Worm (Caenorhabditis elegans): Measurements from ENCODE around the gene cfz-2.

The cfz-2 gene

DNA sequence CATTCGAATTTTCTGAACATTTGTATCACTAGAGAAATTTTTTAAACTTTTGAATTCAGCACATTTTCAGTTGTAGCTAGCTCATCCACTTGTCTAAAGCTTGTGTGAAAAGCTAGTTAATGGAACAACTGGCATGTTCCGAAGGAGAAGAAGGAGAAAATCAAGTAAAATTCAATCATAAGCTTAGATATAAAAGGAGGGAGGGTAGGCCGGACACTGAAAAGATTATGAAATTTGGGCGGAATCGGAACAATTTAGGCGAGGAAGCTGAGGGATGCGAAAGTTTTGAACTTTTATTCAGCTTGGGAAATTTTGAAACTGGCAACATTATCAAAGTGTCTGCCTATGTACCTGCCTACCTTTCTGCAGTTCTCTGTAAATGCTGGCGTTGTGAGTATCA is 7.8 kb upstream of the cfz-2 start:
- TF ChIP-seq F13C5.2 (tag; optimal IDR thresholded peaks at IDR 0.05) (no peak), sea-1 (GFP tag; conservative IDR thresholded peaks at IDR 0.05) (no peak), tra-4 (tag; optimal IDR thresholded peaks at IDR 0.05) (no peak), ceh-36 (tag; optimal IDR thresholded peaks at IDR 0.05) (no peak), flt-1 (GFP tag; IDR thresholded peaks at IDR 0.05) (no peak), ets-7 (tag; optimal IDR thresholded peaks at IDR 0.05) (no peak), pes-1 (GFP tag; IDR thresholded peaks at IDR 0.05) (no peak), hmg-4 (GFP tag; optimal IDR thresholded peaks at IDR 0.05) (no peak), B0310.2 (tag; optimal IDR thresholded peaks at IDR 0.05) (no peak), ama-1 (optimal IDR thresholded peaks at IDR 0.05) (no peak), ceh-13 (GFP tag; optimal IDR thresholded peaks at IDR 0.05) (no peak), hmbx-1 (tag; optimal IDR thresholded peaks at IDR 0.05) (no peak)

DNA sequence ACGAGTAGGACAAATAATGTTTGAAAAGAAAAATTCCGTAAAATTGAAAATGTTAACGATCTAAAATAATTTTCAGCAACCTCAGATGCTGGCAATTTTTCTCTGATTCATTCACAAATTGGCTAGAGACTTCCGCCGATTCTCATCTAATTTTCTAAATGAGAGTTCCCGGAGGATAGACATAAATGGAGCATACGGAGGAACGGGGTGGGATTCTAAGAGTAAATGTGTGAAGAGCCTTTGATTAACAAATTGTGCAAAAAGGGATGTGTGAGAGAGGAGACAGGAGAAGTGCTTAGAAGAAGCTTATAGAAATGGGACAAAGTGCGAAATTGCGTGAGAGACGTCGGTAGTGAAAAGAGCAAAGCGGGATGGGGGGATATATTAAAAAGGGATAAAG is 7.0 kb upstream of the cfz-2 start:
- TF ChIP-seq ama-1 (optimal IDR thresholded peaks at IDR 0.05) (no peak), scrt-1 (GFP tag; IDR thresholded peaks at IDR 0.05) (no peak), ceh-13 (GFP tag; optimal IDR thresholded peaks at IDR 0.05) (no peak), ceh-36 (tag; optimal IDR thresholded peaks at IDR 0.05) (no peak), tbx-11 (GFP tag; IDR thresholded peaks at IDR 0.05) (no peak), sea-1 (GFP tag; conservative IDR thresholded peaks at IDR 0.05) (no peak), hmg-4 (GFP tag; optimal IDR thresholded peaks at IDR 0.05) (no peak), pes-1 (GFP tag; IDR thresholded peaks at IDR 0.05) (no peak), flt-1 (GFP tag; IDR thresholded peaks at IDR 0.05) (no peak), tra-4 (tag; optimal IDR thresholded peaks at IDR 0.05) (no peak)

DNA sequence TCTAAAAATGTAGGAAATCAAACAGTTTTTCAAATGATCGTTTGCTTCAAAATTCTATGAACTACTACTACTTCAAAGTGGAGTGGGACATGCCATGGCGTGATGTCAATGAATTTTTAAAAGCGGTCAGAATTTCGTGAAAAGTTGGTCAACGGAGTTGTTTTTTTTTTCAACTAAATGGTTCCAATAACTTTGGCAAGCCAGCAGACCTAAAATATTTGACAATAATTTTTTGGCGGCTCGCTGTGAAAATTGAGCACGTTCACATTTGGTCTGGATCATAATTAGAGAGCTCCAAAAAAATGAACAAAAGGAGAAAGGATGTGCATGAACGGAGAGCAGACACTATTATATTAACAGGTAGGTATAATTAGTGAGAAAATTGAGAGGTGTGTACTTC is 5.7 kb upstream of the cfz-2 start:
- TF ChIP-seq B0310.2 (tag; optimal IDR thresholded peaks at IDR 0.05) (no peak), flt-1 (GFP tag; IDR thresholded peaks at IDR 0.05) (no peak), tra-4 (tag; optimal IDR thresholded peaks at IDR 0.05) (no peak), tbx-11 (GFP tag; IDR thresholded peaks at IDR 0.05) (no peak), ceh-13 (GFP tag; optimal IDR thresholded peaks at IDR 0.05) (no peak), hnd-1 (tag; optimal IDR thresholded peaks at IDR 0.05) (no peak), hmbx-1 (tag; optimal IDR thresholded peaks at IDR 0.05) (no peak), F13C5.2 (tag; optimal IDR thresholded peaks at IDR 0.05) (no peak), sea-1 (GFP tag; conservative IDR thresholded peaks at IDR 0.05) (no peak), hmg-4 (GFP tag; optimal IDR thresholded peaks at IDR 0.05) (no peak), ama-1 (optimal IDR thresholded peaks at IDR 0.05) (no peak), scrt-1 (GFP tag; IDR thresholded peaks at IDR 0.05) (no peak), tbx-37 (GFP tag; conservative IDR thresholded peaks at IDR 0.05) (no peak), aly-1 (tag; optimal IDR thresholded peaks at IDR 0.05) (no peak), ets-7 (tag; optimal IDR thresholded peaks at IDR 0.05) (no peak), pes-1 (GFP tag; IDR thresholded peaks at IDR 0.05) (no peak), ceh-36 (tag; optimal IDR thresholded peaks at IDR 0.05) (no peak)

DNA sequence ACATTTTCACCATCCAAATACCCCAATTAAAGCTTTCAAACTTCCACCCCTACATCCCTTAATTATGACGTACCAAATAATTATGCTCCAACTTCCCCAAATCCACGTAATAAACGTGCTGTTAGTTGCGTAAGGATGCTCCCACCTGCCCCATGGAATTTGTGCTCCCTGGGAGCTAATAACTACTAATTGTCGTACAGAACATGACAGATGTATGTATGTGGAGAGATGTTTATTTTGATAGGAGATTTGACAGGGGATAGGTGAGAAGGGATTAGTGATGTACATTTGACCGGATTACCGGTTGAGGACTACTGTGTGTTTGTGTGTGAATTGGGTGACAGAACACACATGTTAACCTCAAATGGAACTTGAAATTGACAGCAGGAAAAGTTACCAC is 5.1 kb upstream of the cfz-2 start:
- TF ChIP-seq hmbx-1 (tag; optimal IDR thresholded peaks at IDR 0.05) (no peak), ceh-36 (tag; optimal IDR thresholded peaks at IDR 0.05) (peak; percentile 70)

DNA sequence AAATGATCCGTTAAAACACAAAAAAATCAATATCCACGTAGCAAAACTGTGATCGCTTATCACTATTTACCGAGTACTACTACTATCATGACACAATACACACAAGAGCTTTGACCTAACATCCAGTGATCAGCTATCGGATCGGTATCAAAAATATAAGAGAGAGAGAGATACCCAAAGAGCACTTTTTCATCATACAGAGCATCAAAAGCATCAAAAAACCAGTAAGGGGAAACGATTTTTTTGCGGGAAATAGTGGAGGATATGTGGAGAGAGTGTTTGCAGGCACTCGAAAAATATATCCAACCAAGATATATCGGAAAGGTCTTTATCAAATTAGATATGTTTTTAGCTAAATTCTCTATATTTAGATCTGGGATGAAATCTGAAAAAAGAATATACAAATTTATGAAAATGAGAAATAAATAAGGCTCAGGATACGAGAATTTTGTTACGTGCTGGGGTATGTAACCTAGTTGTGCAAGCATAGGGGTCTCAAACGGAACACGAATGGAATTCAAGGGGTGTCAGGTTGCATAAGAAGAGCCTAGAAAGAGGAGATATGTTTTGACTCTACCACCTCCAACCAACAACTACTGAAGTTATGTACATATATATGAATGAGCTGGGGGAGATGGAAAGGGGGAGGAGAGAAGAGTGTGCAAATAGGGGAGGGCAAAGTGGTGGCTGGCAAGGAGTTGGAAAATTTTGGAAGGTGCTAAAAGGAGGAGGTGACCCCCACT is 584 bp upstream of the cfz-2 start:
- TF ChIP-seq hmg-4 (GFP tag; optimal IDR thresholded peaks at IDR 0.05) (peak; percentile 21), scrt-1 (GFP tag; IDR thresholded peaks at IDR 0.05) (no peak)

DNA sequence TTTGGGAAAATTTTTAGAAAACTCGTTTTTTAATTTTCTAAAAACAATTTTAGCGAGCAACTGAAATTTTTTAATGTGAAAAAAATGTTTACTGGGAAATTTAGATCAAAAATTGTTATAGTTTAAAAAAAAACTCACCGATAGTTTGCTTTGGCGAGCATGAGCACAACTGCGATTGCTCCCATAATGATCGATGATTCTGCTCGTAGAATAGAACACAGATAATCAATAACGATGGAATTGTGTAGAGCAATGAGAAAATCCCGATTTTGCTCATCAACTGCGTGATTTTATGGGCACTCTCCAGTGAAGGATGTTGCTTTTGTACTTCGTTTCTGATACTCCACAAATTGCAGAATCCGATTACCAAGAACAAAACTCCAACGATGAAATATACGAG is 2.1 kb downstream of the cfz-2 start:
- TF ChIP-seq pes-1 (GFP tag; IDR thresholded peaks at IDR 0.05): no peak
- TF ChIP-seq sea-1 (GFP tag; conservative IDR thresholded peaks at IDR 0.05): no peak
- no peak for TF ChIP-seq ama-1 (optimal IDR thresholded peaks at IDR 0.05)
- no peak for TF ChIP-seq tra-4 (tag; optimal IDR thresholded peaks at IDR 0.05)

DNA sequence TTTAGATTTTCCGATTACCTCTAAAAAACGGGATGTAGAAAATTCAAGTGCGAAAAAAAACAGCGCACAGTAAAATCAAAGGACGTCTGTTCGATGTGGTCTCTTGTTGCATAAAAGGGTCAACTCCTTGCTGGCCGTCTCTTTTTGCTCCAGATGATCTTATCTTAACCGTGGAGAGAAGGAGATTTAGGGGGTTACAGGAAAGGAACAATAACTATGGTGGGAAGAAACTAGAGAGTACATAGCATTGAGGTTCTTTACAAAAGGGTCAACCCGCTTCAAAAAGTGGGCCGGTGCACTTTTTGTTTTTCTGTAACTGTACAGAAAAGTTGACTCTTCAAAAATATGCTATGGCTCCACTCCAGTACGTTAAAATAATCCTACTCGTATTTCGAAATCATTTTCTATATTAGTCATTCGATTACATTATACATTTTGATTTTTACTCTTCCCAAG is 13.1 kb downstream of the cfz-2 start, which contains the start of the genes T20D4.19 and srj-9:
Gene T20D4.19, minus strand, starts transcription at position 101 of the 456 bp plus-strand sequence.
Gene srj-9, plus strand, starts transcription at position 406 of the 456 bp plus-strand sequence.
- TF ChIP-seq tbx-37 (GFP tag; conservative IDR thresholded peaks at IDR 0.05) (no peak), ceh-13 (GFP tag; optimal IDR thresholded peaks at IDR 0.05) (no peak), tra-4 (tag; optimal IDR thresholded peaks at IDR 0.05) (no peak), sea-1 (GFP tag; conservative IDR thresholded peaks at IDR 0.05) (no peak), hmbx-1 (tag; optimal IDR thresholded peaks at IDR 0.05) (no peak), F13C5.2 (tag; optimal IDR thresholded peaks at IDR 0.05) (no peak), ets-7 (tag; optimal IDR thresholded peaks at IDR 0.05) (no peak), aly-1 (tag; optimal IDR thresholded peaks at IDR 0.05) (no peak), flt-1 (GFP tag; IDR thresholded peaks at IDR 0.05) (no peak), hmg-4 (GFP tag; optimal IDR thresholded peaks at IDR 0.05) (no peak), ama-1 (optimal IDR thresholded peaks at IDR 0.05) (no peak), pes-1 (GFP tag; IDR thresholded peaks at IDR 0.05) (no peak), ceh-36 (tag; optimal IDR thresholded peaks at IDR 0.05) (no peak), hnd-1 (tag; optimal IDR thresholded peaks at IDR 0.05) (no peak), B0310.2 (tag; optimal IDR thresholded peaks at IDR 0.05) (no peak), tbx-11 (GFP tag; IDR thresholded peaks at IDR 0.05) (no peak), scrt-1 (GFP tag; IDR thresholded peaks at IDR 0.05) (no peak)

DNA sequence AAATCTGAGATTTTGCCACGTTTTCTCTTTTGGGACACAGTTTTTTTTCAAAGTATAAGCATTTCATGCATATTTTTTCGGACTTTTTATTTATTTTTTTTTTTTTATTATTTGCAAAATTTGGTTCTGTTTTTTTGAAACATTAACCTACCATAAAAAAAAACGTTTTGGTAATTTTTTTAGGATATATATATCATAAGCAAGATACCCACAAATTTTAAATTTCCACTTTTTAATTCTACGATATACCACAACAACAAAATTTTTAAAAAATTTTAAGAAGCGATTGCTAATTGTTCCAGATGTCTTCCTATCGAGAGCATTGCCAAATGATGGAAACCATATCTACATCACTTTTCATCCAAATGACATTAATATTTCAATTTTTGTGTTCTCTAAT is 16.0 kb downstream of the cfz-2 start, which contains the start of gene srab-20:
Gene srab-20, plus strand, starts transcription at position 301 of the 400 bp plus-strand sequence.
- TF ChIP-seq flt-1 (GFP tag; IDR thresholded peaks at IDR 0.05): no peak
- no peak for TF ChIP-seq aly-1 (tag; optimal IDR thresholded peaks at IDR 0.05)
- no peak for TF ChIP-seq B0310.2 (tag; optimal IDR thresholded peaks at IDR 0.05)
- no peak for TF ChIP-seq hmbx-1 (tag; optimal IDR thresholded peaks at IDR 0.05)
- no peak for TF ChIP-seq F13C5.2 (tag; optimal IDR thresholded peaks at IDR 0.05)

All from whole organism, early embryonic.